Worm (Caenorhabditis elegans) whole organism, L4/young adult: ENCODE results near the gene sdz-35.

Experiments
- W03F9.2 ChIP-seq: fragments of 150-350 bp; optimal IDR thresholded peaks from 2 replicates; lab custom pipeline; 2014; ENCODE audit warnings: missing biosample characterization, missing genetic modification characterization
- him-1 ChIP-seq: sonication (generic microtip); optimal IDR thresholded peaks from 2 replicates; lab custom pipeline; 2016; ENCODE audit warnings: missing genotype, missing genetic modification reagents, missing genetic modification characterization, missing compliant biosample characterization

DNA sequence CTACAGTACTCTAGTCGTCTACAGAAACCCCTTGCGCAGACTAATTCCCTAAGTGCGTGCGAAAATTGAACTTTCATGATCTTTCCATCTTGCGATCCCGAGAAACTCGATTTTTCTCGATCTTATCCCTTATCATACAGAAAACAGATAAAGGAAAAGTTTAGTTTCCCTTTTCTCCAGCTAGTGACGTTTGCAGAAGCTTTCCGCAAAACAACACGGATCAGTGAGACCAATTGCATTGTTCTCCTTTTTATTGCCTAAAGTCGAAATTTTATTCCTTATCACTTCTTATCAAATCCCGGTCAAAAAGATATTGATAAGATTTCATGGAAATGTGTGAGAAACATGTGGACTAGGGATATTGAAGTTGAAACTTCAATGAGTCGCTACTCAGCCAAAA lies 33.3 kb upstream of the sdz-35 start:
- no peak for TF ChIP-seq him-1 (tag; lab: Kevin White, UChicago)
- no peak for TF ChIP-seq W03F9.2
